Fruit fly (Drosophila melanogaster): ENCODE measurements around the gene CG32104.
A peak's percentile ranks its signal among the peaks of the same experiment; 100 is the strongest.

Gene CG32104

DNA sequence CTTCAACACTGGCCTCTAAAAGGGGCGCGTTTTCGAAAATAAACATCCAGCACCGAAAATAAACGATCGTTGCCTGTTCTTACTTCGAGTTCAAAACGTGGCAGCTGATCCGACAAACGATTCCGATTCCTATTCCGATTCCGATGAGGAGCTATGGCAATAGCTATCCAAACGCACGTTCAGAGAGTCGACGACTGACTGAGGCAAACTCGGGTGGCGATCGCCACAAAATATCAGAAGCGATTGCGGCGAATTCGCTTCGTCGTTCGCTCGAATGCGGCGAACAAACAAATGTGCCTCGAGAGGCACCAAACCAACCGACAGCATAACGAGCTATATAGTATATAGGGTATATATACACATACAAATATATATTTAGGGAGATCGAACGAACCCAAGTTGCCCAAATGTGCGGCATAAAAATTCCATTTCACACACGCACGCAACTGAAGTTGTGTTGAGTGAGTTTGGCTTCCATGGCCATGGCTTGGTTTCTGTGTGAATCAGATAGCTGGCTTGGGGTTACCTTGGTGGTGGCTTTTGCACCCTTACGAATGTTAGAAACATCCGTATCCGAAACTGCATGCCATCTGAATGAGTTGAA, 7.8 kb downstream of the CG32104 start, which contains the start of gene Ncc69 (continued):
- TF ChIP-seq CG3163 (GFP tag; optimal IDR thresholded peaks at IDR 0.05), result no peak
- peak; percentile 16 for TF ChIP-seq CG34376 (GFP tag; optimal IDR thresholded peaks at IDR 0.05)
- TF ChIP-seq Fer2 (tag; optimal IDR thresholded peaks at IDR 0.05), result no peak
- no peak for TF ChIP-seq jumu (GFP tag; optimal IDR thresholded peaks at IDR 0.05)
- no peak for TF ChIP-seq HLH54F (GFP tag; optimal IDR thresholded peaks at IDR 0.05)
- TF ChIP-seq Mad (GFP tag; optimal IDR thresholded peaks at IDR 0.05), result no peak
- TF ChIP-seq CG10209 (GFP tag; optimal IDR thresholded peaks at IDR 0.05), result no peak
- TF ChIP-seq CG17361 (GFP tag; IDR thresholded peaks at IDR 0.05), result no peak
- no peak for TF ChIP-seq luna (GFP tag; optimal IDR thresholded peaks at IDR 0.05)
- no peak for TF ChIP-seq CG6654 (GFP tag; optimal IDR thresholded peaks at IDR 0.05)
- no peak for TF ChIP-seq wek (GFP tag; optimal IDR thresholded peaks at IDR 0.05)
- TF ChIP-seq unpg (GFP tag; optimal IDR thresholded peaks at IDR 0.05), result no peak
- no peak for TF ChIP-seq pita (GFP tag; optimal IDR thresholded peaks at IDR 0.05)
- TF ChIP-seq CG6854 (GFP tag; optimal IDR thresholded peaks at IDR 0.05), result peak; percentile 16
- TF ChIP-seq B-H1 (GFP tag; IDR thresholded peaks at IDR 0.05), result no peak; the same call in 2 of the 3 replicates
- TF ChIP-seq chif (GFP tag; optimal IDR thresholded peaks at IDR 0.05), result no peak
- TF ChIP-seq Med (GFP tag), result peak; percentile 83
- TF ChIP-seq Awh (GFP tag; IDR thresholded peaks at IDR 0.05), result no peak
- TF ChIP-seq eve (GFP tag; optimal IDR thresholded peaks at IDR 0.05), result no peak
- peak; percentile 7 for TF ChIP-seq gro (GFP tag; optimal IDR thresholded peaks at IDR 0.05)
- TF ChIP-seq Sin3A (optimal IDR thresholded peaks at IDR 0.05), result no peak
- TF ChIP-seq hkb (optimal IDR thresholded peaks at IDR 0.05), result no peak
- TF ChIP-seq hkb (GFP tag; IDR thresholded peaks at IDR 0.05), result peak; percentile 63; the same call in 1 of the 2 replicates
- no peak for TF ChIP-seq Taf1 (GFP tag; IDR thresholded peaks at IDR 0.05)
- no peak for TF ChIP-seq CG9437 (GFP tag; optimal IDR thresholded peaks at IDR 0.05)
- TF ChIP-seq sug (tag; optimal IDR thresholded peaks at IDR 0.05), result peak; percentile 36
- no peak for TF ChIP-seq CG3726 (GFP tag; IDR thresholded peaks at IDR 0.05)
- TF ChIP-seq repo (GFP tag; optimal IDR thresholded peaks at IDR 0.05), result no peak
- TF ChIP-seq chn (GFP tag; optimal IDR thresholded peaks at IDR 0.05), result no peak
- no peak for TF ChIP-seq Lpt (GFP tag; optimal IDR thresholded peaks at IDR 0.05)
- TF ChIP-seq CG4820 (GFP tag; optimal IDR thresholded peaks at IDR 0.05), result no peak
- TF ChIP-seq kah (GFP tag; optimal IDR thresholded peaks at IDR 0.05), result peak; percentile 37
- TF ChIP-seq tx (GFP tag; optimal IDR thresholded peaks at IDR 0.05), result no peak
- no peak for TF ChIP-seq CG13123 (GFP tag; optimal IDR thresholded peaks at IDR 0.05)
- TF ChIP-seq row (GFP tag; IDR thresholded peaks at IDR 0.05), result no peak; the same call in 2 of the 3 replicates
- TF ChIP-seq CG42726 (GFP tag; IDR thresholded peaks at IDR 0.05; ENCODE audit: partially characterized antibody), result peak; percentile 64
- no peak for TF ChIP-seq CG6272 (GFP tag; IDR thresholded peaks at IDR 0.05)
- TF ChIP-seq dpn (GFP tag; optimal IDR thresholded peaks at IDR 0.05), result no peak
- no peak for TF ChIP-seq Aef1 (GFP tag; IDR thresholded peaks at IDR 0.05)
- TF ChIP-seq CG9727 (GFP tag; optimal IDR thresholded peaks at IDR 0.05), result no peak
- TF ChIP-seq CG1832 (GFP tag; optimal IDR thresholded peaks at IDR 0.05), result no peak
- TF ChIP-seq Hr3 (GFP tag; optimal IDR thresholded peaks at IDR 0.05), result no peak
- no peak for TF ChIP-seq CG4404 (GFP tag; IDR thresholded peaks at IDR 0.05)
- no peak for TF ChIP-seq fu2 (GFP tag; optimal IDR thresholded peaks at IDR 0.05)
- no peak for TF ChIP-seq CG16815 (GFP tag; optimal IDR thresholded peaks at IDR 0.05)
- peak; percentile 69; the same call in 2 of the 3 replicates for TF ChIP-seq CG2199 (GFP tag; IDR thresholded peaks at IDR 0.05)
- no peak for TF ChIP-seq CG31365 (tag; optimal IDR thresholded peaks at IDR 0.05)
- no peak for TF ChIP-seq CG9817 (tag; optimal IDR thresholded peaks at IDR 0.05)
- no peak for TF ChIP-seq pho (GFP tag; optimal IDR thresholded peaks at IDR 0.05)
- TF ChIP-seq sens (GFP tag), result peak; percentile 83
- TF ChIP-seq CG6175 (GFP tag; IDR thresholded peaks at IDR 0.05), result peak; percentile 25; the same call in 1 of the 3 replicates
- TF ChIP-seq Oaz (GFP tag; IDR thresholded peaks at IDR 0.05), result no peak
- no peak for TF ChIP-seq Opbp (GFP tag; IDR thresholded peaks at IDR 0.05; ENCODE audit: partially characterized antibody)
